Worm (Caenorhabditis elegans): ENCODE results near the gene Y67D8C.22.
"Not testable (repeated sequence)": the region's sequence is repeated elsewhere in the genome, so short reads cannot be mapped to it uniquely, and the experiment has no call there.

The Y67D8C.22 gene

ce11 chrIV:3050054-3050990 is 25.8 kb downstream of the Y67D8C.22 start, which contains the start of gene eel-1 (continued):
- TF ChIP-seq lin-38 (GFP tag; IDR thresholded peaks at IDR 0.05) (peak; percentile 98), nhr-48 (tag; optimal IDR thresholded peaks at IDR 0.05) (peak; percentile 82), ama-1 (optimal IDR thresholded peaks at IDR 0.05) (peak; percentile 44), jun-1 (tag; optimal IDR thresholded peaks at IDR 0.05) (peak; percentile 73), mdt-29 (GFP tag; IDR thresholded peaks at IDR 0.05) (peak; percentile 96), hmg-1.1 (GFP tag; IDR thresholded peaks at IDR 0.05) (peak; percentile 96), F49E8.2 (tag; optimal IDR thresholded peaks at IDR 0.05; ENCODE audit: borderline replicate concordance) (peak; percentile 84), tra-1 (GFP tag; IDR thresholded peaks at IDR 0.05) (peak; percentile 100), Y48G9A.11 (GFP tag; IDR thresholded peaks at IDR 0.05) (peak; percentile 96), saeg-2 (GFP tag; IDR thresholded peaks at IDR 0.05) (peak; percentile 96), ceh-32 (tag; optimal IDR thresholded peaks at IDR 0.05; ENCODE audit: poor library complexity) (peak; percentile 47), unc-62 (GFP tag; optimal IDR thresholded peaks at IDR 0.05 in 1 of 2) (peak in 1 of 2 experiments; percentile 99), dmd-6 (GFP tag; IDR thresholded peaks at IDR 0.05) (peak; percentile 98), pha-4 (GFP tag; IDR thresholded peaks at IDR 0.05) (peak; percentile 97), lin-13 (GFP tag; optimal IDR thresholded peaks at IDR 0.05) (peak; percentile 95), egl-43 (GFP tag; IDR thresholded peaks at IDR 0.05) (peak; percentile 98), hlh-30 (tag; optimal IDR thresholded peaks at IDR 0.05; ENCODE audit: insufficient read depth) (peak; percentile 89), sdz-12 (GFP tag; optimal IDR thresholded peaks at IDR 0.05) (peak; percentile 92), mes-2 (tag; optimal IDR thresholded peaks at IDR 0.05; ENCODE audit: poor library complexity, severe bottlenecking) (peak; percentile 98), daf-16 (GFP tag; optimal IDR thresholded peaks at IDR 0.05) (peak; percentile 38 to 75), daf-16 (tag; optimal IDR thresholded peaks at IDR 0.05) (peak; percentile 62), ZK337.2 (GFP tag; IDR thresholded peaks at IDR 0.05) (peak; percentile 99), hif-1 (tag; optimal IDR thresholded peaks at IDR 0.05) (peak; percentile 53 to 85), nhr-111 (GFP tag; optimal IDR thresholded peaks at IDR 0.05) (peak; percentile 22), F10B5.3 (tag; optimal IDR thresholded peaks at IDR 0.05) (peak; percentile 52), ceh-44 (GFP tag; IDR thresholded peaks at IDR 0.05) (peak; percentile 100), madf-5 (GFP tag; IDR thresholded peaks at IDR 0.05) (peak; percentile 98), nhr-28 (tag; optimal IDR thresholded peaks at IDR 0.05) (peak; percentile 56), set-16 (GFP tag; IDR thresholded peaks at IDR 0.05) (peak; percentile 81), Y5F2A.4 (GFP tag; optimal IDR thresholded peaks at IDR 0.05) (peak; percentile 58), nhr-25 (tag; optimal IDR thresholded peaks at IDR 0.05; ENCODE audit: borderline replicate concordance, insufficient read depth) (peak; percentile 82), dpl-1 (GFP tag; optimal IDR thresholded peaks at IDR 0.05) (peak; percentile 95), rbr-2 (tag; optimal IDR thresholded peaks at IDR 0.05) (peak; percentile 95), nhr-11 (tag; optimal IDR thresholded peaks at IDR 0.05) (peak; percentile 81), zip-11 (GFP tag; IDR thresholded peaks at IDR 0.05) (peak; percentile 81; the same call in 1 of the 2 replicates), nhr-10 (tag; optimal IDR thresholded peaks at IDR 0.05) (peak; percentile 75), T26A8.4 (GFP tag; IDR thresholded peaks at IDR 0.05) (peak; percentile 98), arid-1 (GFP tag; conservative IDR thresholded peaks at IDR 0.05) (peak; percentile 98), lin-15B (tag; optimal IDR thresholded peaks at IDR 0.05) (peak; percentile 70), ceh-20 (GFP tag; IDR thresholded peaks at IDR 0.05) (peak; percentile 99)
- not testable (repeated sequence) for TF ChIP-seq unc-62, pha-4 (tag; optimal IDR thresholded peaks at IDR 0.05)

Data from whole organism, L4 larva.